Fruit fly (Drosophila melanogaster): ENCODE measurements around the gene CG4789.

- no peak for TF ChIP-seq emc (GFP tag; optimal IDR thresholded peaks at IDR 0.05)
- TF ChIP-seq CG13287 (GFP tag; IDR thresholded peaks at IDR 0.05; ENCODE audit: partially characterized antibody): no peak
- no peak for TF ChIP-seq Dbx (GFP tag; IDR thresholded peaks at IDR 0.05)
These were observed 5.0 kb downstream of the CG4789 start, which contains the start of gene ppk28 for dm6 chrX:16805768-16806167.

Measured in whole organism, embryonic.